Worm (Caenorhabditis elegans): ENCODE results near the gene F49E8.8.

DNA sequence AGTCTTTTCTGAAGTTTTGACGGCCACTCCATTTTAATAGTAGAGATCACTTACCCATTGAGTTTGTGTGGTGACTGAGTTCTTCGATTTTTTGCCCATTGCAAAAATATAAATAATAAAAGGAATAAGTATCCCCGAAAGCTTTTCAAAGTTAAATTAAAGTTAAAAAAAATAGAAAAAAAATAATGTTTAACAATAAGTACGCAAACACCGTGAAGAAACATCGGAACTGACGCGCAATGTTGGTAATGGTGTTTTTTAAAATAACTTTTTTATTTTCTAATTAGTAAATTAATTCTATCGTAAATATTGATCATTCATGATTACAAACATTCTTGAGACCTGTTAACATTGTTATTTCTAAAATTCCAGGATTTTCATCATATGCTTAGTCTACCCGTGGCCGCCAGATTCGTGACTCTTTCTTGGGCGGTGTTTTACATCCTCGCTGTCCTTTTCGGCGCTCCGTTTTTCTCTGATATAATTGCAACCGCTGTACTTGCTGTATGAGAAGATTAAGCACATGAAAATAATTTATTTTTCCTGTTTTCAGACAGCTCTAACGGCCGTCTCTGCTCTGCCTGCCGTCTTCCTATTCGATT is at the start of gene F49E8.8, which contains the start of the genes F49E8.7 and nprl-2:
- no peak for TF ChIP-seq tab-1 (GFP tag; IDR thresholded peaks at IDR 0.05)
- TF ChIP-seq ztf-29 (GFP tag; IDR thresholded peaks at IDR 0.05), result no peak
- TF ChIP-seq T22C8.4 (GFP tag; IDR thresholded peaks at IDR 0.05), result no peak
- TF ChIP-seq med-1 (GFP tag; optimal IDR thresholded peaks at IDR 0.05; ENCODE audit: insufficient read depth), result no peak
- no peak for TF ChIP-seq ref-1 (GFP tag; conservative IDR thresholded peaks at IDR 0.05)
- no peak for TF ChIP-seq klf-2 (GFP tag; conservative IDR thresholded peaks at IDR 0.05)
